Fruit fly (Drosophila melanogaster) whole organism, embryonic: ENCODE measurements around the gene kibra.

Source experiments
- Abd-B ChIP-seq: fragments of 200-800 bp; sonication (Bioruptor generic); optimal IDR thresholded peaks from 2 replicates; lab custom pipeline; 2018; ENCODE audit warnings: missing biosample characterization, mild to moderate bottlenecking, missing genetic modification characterization, moderate library complexity
- Adf1 ChIP-seq: fragments of 200-800 bp; sonication (Bioruptor generic); IDR thresholded peaks from 2 replicates; pipeline ENCODE4 v1.3.6; 2022; ENCODE audit warnings: missing biosample characterization, missing genetic modification characterization
- Asciz ChIP-seq: fragments of 200-800 bp; sonication (Bioruptor generic); optimal IDR thresholded peaks from 2 replicates; lab custom pipeline; 2017; ENCODE audit warnings: missing biosample characterization, mild to moderate bottlenecking, missing genetic modification characterization, missing genetic modification reagents
- Awh ChIP-seq: fragments of 200-800 bp; sonication (Bioruptor generic); IDR thresholded peaks from 2 replicates; pipeline ENCODE4, ENCODE4 v1.3.6; 2022; ENCODE audit warnings: missing biosample characterization, missing genetic modification characterization
- BEAF-32 ChIP-seq: fragments of 200-800 bp; sonication (Bioruptor generic); optimal IDR thresholded peaks from 3 replicates; lab custom pipeline; 2017; ENCODE audit warnings: missing biosample characterization, missing genetic modification characterization, mild to moderate bottlenecking, moderate library complexity, missing genetic modification reagents
- C15 ChIP-seq: fragments of 200-800 bp; sonication (Bioruptor generic); IDR thresholded peaks from 3 replicates; pipeline ENCODE4 v1.3.6; 2022; ENCODE audit warnings: missing biosample characterization, missing genetic modification characterization
- CG11085 ChIP-seq: fragments of 200-800 bp; sonication (Bioruptor generic); IDR thresholded peaks from 2 replicates; pipeline ENCODE4 v1.3.6; 2022; ENCODE audit warnings: missing biosample characterization, missing genetic modification characterization
- CG11560 ChIP-seq: fragments of 200-800 bp; sonication (Bioruptor generic); IDR thresholded peaks from 3 replicates; pipeline ENCODE4 v1.3.6; 2022; ENCODE audit warnings: missing biosample characterization, missing genetic modification characterization
- CG12236 ChIP-seq: fragments of 200-800 bp; sonication (Bioruptor generic); optimal IDR thresholded peaks from 2 replicates; lab custom pipeline; 2016; ENCODE audit warnings: missing biosample characterization, missing genetic modification characterization
- CG14441 ChIP-seq: fragments of 200-800 bp; sonication (Bioruptor generic); IDR thresholded peaks from 2 replicates; pipeline ENCODE4 v1.3.6; 2022; ENCODE audit warnings: missing biosample characterization, missing genetic modification characterization
- CG1529 ChIP-seq: fragments of 200-800 bp; sonication (Bioruptor generic); optimal IDR thresholded peaks from 3 replicates; lab custom pipeline; 2018; ENCODE audit warnings: missing biosample characterization, missing genetic modification characterization
- CG15479 ChIP-seq: fragments of 200-800 bp; sonication (Bioruptor generic); optimal IDR thresholded peaks from 3 replicates; lab custom pipeline; 2019; ENCODE audit warnings: missing biosample characterization, mild to moderate bottlenecking, missing genetic modification characterization, moderate library complexity
- CG2120 ChIP-seq: fragments of 200-800 bp; sonication (Bioruptor generic); optimal IDR thresholded peaks from 3 replicates; lab custom pipeline; 2016; ENCODE audit warnings: missing biosample characterization, missing genetic modification characterization
- CG2202 ChIP-seq: fragments of 200-800 bp; sonication (Bioruptor generic); optimal IDR thresholded peaks from 2 replicates; lab custom pipeline; 2018; ENCODE audit warnings: missing biosample characterization, mild to moderate bottlenecking, missing genetic modification characterization
- CG31388 ChIP-seq: fragments of 200-800 bp; sonication (Bioruptor generic); optimal IDR thresholded peaks from 2 replicates; lab custom pipeline; 2016; ENCODE audit warnings: missing biosample characterization, missing genetic modification characterization
- CG34224 ChIP-seq: fragments of 200-800 bp; sonication (Bioruptor generic); IDR thresholded peaks from 3 replicates; pipeline ENCODE4 v1.3.6; 2022; ENCODE audit warnings: missing biosample characterization, missing genetic modification characterization; ENCODE audit not compliant: partially characterized antibody
- CG3847 ChIP-seq: fragments of 200-800 bp; sonication (Bioruptor generic); IDR thresholded peaks from 2 replicates; pipeline ENCODE4 v1.3.6; 2022; ENCODE audit warnings: missing biosample characterization, missing genetic modification characterization
- CG4617 ChIP-seq: fragments of 200-800 bp; sonication (Bioruptor generic); optimal IDR thresholded peaks from 3 replicates; lab custom pipeline; 2016; ENCODE audit warnings: missing biosample characterization, missing genetic modification characterization, borderline replicate concordance
- CG6854 ChIP-seq: fragments of 200-800 bp; sonication (Bioruptor generic); optimal IDR thresholded peaks from 3 replicates; lab custom pipeline; 2017; ENCODE audit warnings: missing biosample characterization, mild to moderate bottlenecking, missing genetic modification characterization
- CG8765 ChIP-seq: fragments of 200-800 bp; sonication (Bioruptor generic); IDR thresholded peaks from 2 replicates; pipeline ENCODE4 v1.3.6; 2022; ENCODE audit warnings: missing biosample characterization, missing genetic modification characterization
- CG9437 ChIP-seq: fragments of 200-800 bp; sonication (Bioruptor generic); optimal IDR thresholded peaks from 2 replicates; lab custom pipeline; 2018; ENCODE audit warnings: missing biosample characterization, mild to moderate bottlenecking, missing genetic modification characterization
- CG9932 ChIP-seq: fragments of 200-800 bp; sonication (Bioruptor generic); IDR thresholded peaks from 2 replicates; pipeline ENCODE4 v1.3.6; 2022; ENCODE audit warnings: missing biosample characterization, missing genetic modification characterization
- Dbx ChIP-seq: fragments of 200-800 bp; sonication (Bioruptor generic); IDR thresholded peaks from 3 replicates; pipeline ENCODE4 v1.3.6; 2022; ENCODE audit warnings: missing biosample characterization, missing genetic modification characterization
- Deaf1 ChIP-seq: fragments of 200-800 bp; optimal IDR thresholded peaks from 3 replicates; lab custom pipeline; 2019; ENCODE audit warnings: missing biosample characterization, mild to moderate bottlenecking, missing genetic modification characterization, moderate library complexity
- Ets65A ChIP-seq: fragments of 200-800 bp; sonication (Bioruptor generic); peaks from one replicate; lab custom pipeline; 2016; ENCODE audit warnings: missing biosample characterization, missing genetic modification characterization
- H2.0 ChIP-seq: fragments of 200-800 bp; sonication (Bioruptor generic); IDR thresholded peaks from 2 replicates; pipeline ENCODE4 v1.3.6; 2022; ENCODE audit warnings: missing biosample characterization, missing genetic modification characterization
- HHEX ChIP-seq: fragments of 200-800 bp; sonication (Bioruptor generic); optimal IDR thresholded peaks from 3 replicates; lab custom pipeline; 2017; ENCODE audit warnings: missing biosample characterization, mild to moderate bottlenecking, missing genetic modification characterization, missing genetic modification reagents
- Hmr ChIP-seq: fragments of 200-800 bp; sonication (Bioruptor generic); optimal IDR thresholded peaks from 3 replicates; lab custom pipeline; 2017; ENCODE audit warnings: mild to moderate bottlenecking, missing biosample characterization, missing genetic modification reagents, missing genetic modification characterization
- Hmx ChIP-seq: fragments of 200-800 bp; sonication (Bioruptor generic); optimal IDR thresholded peaks from 2 replicates; lab custom pipeline; 2016; ENCODE audit warnings: missing biosample characterization, missing genetic modification characterization
- MTF-1 ChIP-seq: fragments of 200-800 bp; sonication (Bioruptor generic); optimal IDR thresholded peaks from 2 replicates; lab custom pipeline; 2018; ENCODE audit warnings: missing biosample characterization, mild to moderate bottlenecking, missing genetic modification characterization, borderline replicate concordance
- Mad ChIP-seq: fragments of 200-800 bp; sonication (Bioruptor generic); optimal IDR thresholded peaks from 2 replicates; lab custom pipeline; 2016; ENCODE audit warnings: missing biosample characterization, missing genetic modification characterization
- Med ChIP-seq: fragments of 200-800 bp; sonication (Bioruptor generic); peaks from one replicate; lab custom pipeline; 2016; ENCODE audit warnings: missing biosample characterization, missing genetic modification characterization, mild to moderate bottlenecking, inconsistent platforms, moderate library complexity
- Pdp1 ChIP-seq, 2 experiments: fragments of 200-800 bp; sonication (Bioruptor generic); optimal IDR thresholded peaks; 3 replicates each; lab custom pipeline; 2016; ENCODE audit warnings: missing biosample characterization in 2 of 2, missing genetic modification characterization in 2 of 2, mild to moderate bottlenecking in 1 of 2, moderate library complexity in 1 of 2
- Sox102F ChIP-seq: fragments of 200-800 bp; sonication (Bioruptor generic); optimal IDR thresholded peaks from 2 replicates; lab custom pipeline; 2018; ENCODE audit warnings: missing biosample characterization, mild to moderate bottlenecking, missing genetic modification characterization, moderate library complexity
- al ChIP-seq: fragments of 200-800 bp; sonication (Bioruptor generic); IDR thresholded peaks from 2 replicates; pipeline ENCODE4 v1.3.6; 2022; ENCODE audit warnings: missing biosample characterization, missing genetic modification characterization
- bigmax ChIP-seq: fragments of 200-800 bp; sonication (Bioruptor generic); optimal IDR thresholded peaks from 2 replicates; lab custom pipeline; 2018; ENCODE audit warnings: missing biosample characterization, mild to moderate bottlenecking, missing genetic modification characterization
- da ChIP-seq: fragments of 200-800 bp; sonication (Bioruptor generic); optimal IDR thresholded peaks from 2 replicates; lab custom pipeline; 2016; ENCODE audit warnings: missing biosample characterization, missing genetic modification characterization
- ewg ChIP-seq: fragments of 200-800 bp; sonication (Bioruptor generic); optimal IDR thresholded peaks from 3 replicates; lab custom pipeline; 2017; ENCODE audit warnings: mild to moderate bottlenecking, missing biosample characterization, missing genetic modification reagents, missing genetic modification characterization
- gfzf ChIP-seq: fragments of 200-800 bp; sonication (Bioruptor generic); optimal IDR thresholded peaks from 2 replicates; lab custom pipeline; 2016; ENCODE audit warnings: missing biosample characterization, mild to moderate bottlenecking, missing genetic modification characterization, moderate library complexity
- knrl ChIP-seq: fragments of 200-800 bp; sonication (Bioruptor generic); IDR thresholded peaks from 3 replicates; pipeline ENCODE4 v1.3.6; 2022; ENCODE audit warnings: missing biosample characterization, missing genetic modification characterization; ENCODE audit not compliant: partially characterized antibody
- pb ChIP-seq: fragments of 200-800 bp; sonication (Bioruptor generic); optimal IDR thresholded peaks from 3 replicates; lab custom pipeline; 2016; ENCODE audit warnings: missing biosample characterization, missing genetic modification characterization
- pfk ChIP-seq: fragments of 200-800 bp; sonication (Bioruptor generic); optimal IDR thresholded peaks from 2 replicates; lab custom pipeline; 2018; ENCODE audit warnings: missing biosample characterization, mild to moderate bottlenecking, missing genetic modification characterization, moderate library complexity
- phol ChIP-seq: fragments of 200-800 bp; sonication (Bioruptor generic); optimal IDR thresholded peaks from 3 replicates; lab custom pipeline; 2018; ENCODE audit warnings: missing biosample characterization, mild to moderate bottlenecking, missing genetic modification characterization, moderate library complexity
- pzg ChIP-seq: fragments of 200-800 bp; sonication (Bioruptor generic); optimal IDR thresholded peaks from 3 replicates; lab custom pipeline; 2018; ENCODE audit warnings: missing biosample characterization, mild to moderate bottlenecking, missing genetic modification characterization, moderate library complexity
- rib ChIP-seq: fragments of 200-800 bp; sonication (Bioruptor generic); IDR thresholded peaks from 2 replicates; pipeline ENCODE4 v1.3.6; 2022; ENCODE audit warnings: missing biosample characterization, missing genetic modification characterization
- sens ChIP-seq: fragments of 200-800 bp; sonication (Bioruptor generic); peaks from one replicate; lab custom pipeline; 2016; ENCODE audit warnings: missing biosample characterization, missing genetic modification characterization
- sim ChIP-seq: fragments of 200-800 bp; sonication (Bioruptor generic); IDR thresholded peaks from 2 replicates; pipeline ENCODE4 v1.3.6; 2022; ENCODE audit warnings: missing biosample characterization, missing genetic modification characterization
- sisA ChIP-seq: fragments of 200-800 bp; sonication (Bioruptor generic); IDR thresholded peaks from 2 replicates; pipeline ENCODE4 v1.3.6; 2022; ENCODE audit warnings: missing biosample characterization, missing genetic modification characterization
- ssp ChIP-seq: fragments of 200-800 bp; sonication (Bioruptor generic); IDR thresholded peaks from 2 replicates; pipeline ENCODE4 v1.3.6; 2022; ENCODE audit warnings: missing biosample characterization, missing genetic modification characterization
- tup ChIP-seq: fragments of 200-800 bp; sonication (Bioruptor generic); optimal IDR thresholded peaks from 2 replicates; lab custom pipeline; 2016; ENCODE audit warnings: missing biosample characterization, mild to moderate bottlenecking, missing genetic modification characterization, moderate library complexity
- wdn ChIP-seq: fragments of 200-800 bp; sonication (Bioruptor generic); IDR thresholded peaks from 2 replicates; pipeline ENCODE4 v1.3.6; 2022; ENCODE audit warnings: missing biosample characterization, missing genetic modification characterization

kibra gene

dm6 chr3R:14739501-14740252 is 15.6 kb upstream of the kibra start (continued):
- TF ChIP-seq Pdp1 (GFP tag; optimal IDR thresholded peaks at IDR 0.05; lab: Kevin White, UChicago) (peak in 1 of 2 experiments; percentile 81), bigmax (peak; percentile 87), CG31388 (GFP tag; lab: Kevin White, UChicago) (no peak), phol (peak; percentile 0), al (no peak), CG2120 (GFP tag; lab: Kevin White, UChicago) (no peak), ewg (no peak), CG8765 (GFP tag; lab: Robert Waterston, UW) (no peak), MTF-1 (no peak), Hmx (no peak), tup (GFP tag; lab: Kevin White, UChicago) (no peak), knrl (GFP tag; lab: Robert Waterston, UW) (no peak), Ets65A (peak; percentile 7), C15 (GFP tag; lab: Robert Waterston, UW) (no peak), Asciz (GFP tag; lab: Kevin White, UChicago) (no peak), H2.0 (no peak), HHEX (GFP tag; lab: Kevin White, UChicago) (no peak), ssp (GFP tag; lab: Robert Waterston, UW) (no peak), CG3847 (GFP tag; lab: Robert Waterston, UW) (0 out of 2 replicates have a peak, but pooled peaks have one; percentile 1), Med (GFP tag; lab: Kevin White, UChicago) (peak; percentile 76), BEAF-32 (GFP tag; lab: Kevin White, UChicago) (no peak), CG9932 (GFP tag; lab: Robert Waterston, UW) (peak; percentile 15; the same call in 1 of the 2 replicates), Mad (GFP tag; lab: Kevin White, UChicago) (no peak), Dbx (no peak), Hmr (GFP tag; lab: Kevin White, UChicago) (no peak), Abd-B (GFP tag; lab: Kevin White, UChicago) (no peak), gfzf (GFP tag; lab: Kevin White, UChicago) (no peak), CG9437 (GFP tag; lab: Kevin White, UChicago) (no peak), CG11560 (no peak), pb (GFP tag; lab: Kevin White, UChicago) (no peak), Sox102F (no peak), CG1529 (GFP tag; lab: Kevin White, UChicago) (no peak), CG15479 (peak; percentile 24), da (GFP tag; lab: Kevin White, UChicago) (no peak), CG12236 (GFP tag; lab: Kevin White, UChicago) (no peak), Awh (GFP tag; lab: Robert Waterston, UW) (0 out of 2 replicates have a peak, but pooled peaks have one; percentile 28)

dm6 chr3R:14739088-14739487 is 15.0 kb upstream of the kibra start:
- TF ChIP-seq sisA (GFP tag; lab: Robert Waterston, UW) (peak; percentile 34), Adf1 (GFP tag; lab: Robert Waterston, UW) (peak; percentile 94), wdn (GFP tag; lab: Robert Waterston, UW) (0 out of 2 replicates have a peak, but pooled peaks have one; percentile 33), CG15479 (peak; percentile 42), Hmr (GFP tag; lab: Kevin White, UChicago) (peak; percentile 41), CG4617 (GFP tag; lab: Kevin White, UChicago) (no peak), CG6854 (GFP tag; lab: Kevin White, UChicago) (no peak), pzg (GFP tag; lab: Kevin White, UChicago) (peak; percentile 57), CG34224 (GFP tag; lab: Robert Waterston, UW) (no peak), sens (GFP tag; lab: Kevin White, UChicago) (no peak), CG11085 (GFP tag; lab: Robert Waterston, UW) (no peak), sim (GFP tag; lab: Robert Waterston, UW) (0 out of 2 replicates have a peak, but pooled peaks have one; percentile 12), CG14441 (0 out of 2 replicates have a peak, but pooled peaks have one; percentile 19), pfk (peak; percentile 59), rib (peak; percentile 83; the same call in 1 of the 2 replicates), CG2202 (tag; lab: Kevin White, UChicago) (no peak), Deaf1 (tag; lab: Kevin White, UChicago) (peak; percentile 74)
